Fruit fly (Drosophila melanogaster) whole organism, embryonic: ENCODE data around the gene BTBD9.

Experiments used
- Atf-2 ChIP-seq: fragments of 200-800 bp; sonication (Bioruptor generic); optimal IDR thresholded peaks from 2 replicates; lab custom pipeline; 2016; ENCODE audit warnings: missing biosample characterization, missing genetic modification characterization
- C15 ChIP-seq: fragments of 200-800 bp; sonication (Bioruptor generic); IDR thresholded peaks from 3 replicates; pipeline ENCODE4 v1.3.6; 2022; ENCODE audit warnings: missing biosample characterization, missing genetic modification characterization
- CG10462 ChIP-seq: fragments of 200-800 bp; sonication (Bioruptor generic); optimal IDR thresholded peaks from 2 replicates; lab custom pipeline; 2016; ENCODE audit warnings: missing biosample characterization, missing genetic modification characterization
- CG11456 ChIP-seq: fragments of 200-800 bp; sonication (Bioruptor generic); IDR thresholded peaks from 3 replicates; pipeline ENCODE4 v1.3.6; 2022; ENCODE audit warnings: missing biosample characterization, missing genetic modification characterization
- CG12236 ChIP-seq: fragments of 200-800 bp; sonication (Bioruptor generic); optimal IDR thresholded peaks from 2 replicates; lab custom pipeline; 2016; ENCODE audit warnings: missing biosample characterization, missing genetic modification characterization
- CG13894 ChIP-seq: fragments of 200-800 bp; sonication (Bioruptor generic); optimal IDR thresholded peaks from 3 replicates; lab custom pipeline; 2018; ENCODE audit warnings: missing biosample characterization, mild to moderate bottlenecking, missing genetic modification characterization, moderate library complexity
- CG15073 ChIP-seq: fragments of 200-800 bp; sonication (Bioruptor generic); optimal IDR thresholded peaks from 2 replicates; lab custom pipeline; 2016; ENCODE audit warnings: missing biosample characterization, missing genetic modification characterization
- CG1529 ChIP-seq: fragments of 200-800 bp; sonication (Bioruptor generic); optimal IDR thresholded peaks from 3 replicates; lab custom pipeline; 2018; ENCODE audit warnings: missing biosample characterization, missing genetic modification characterization
- CG15479 ChIP-seq: fragments of 200-800 bp; sonication (Bioruptor generic); optimal IDR thresholded peaks from 3 replicates; lab custom pipeline; 2019; ENCODE audit warnings: missing biosample characterization, mild to moderate bottlenecking, missing genetic modification characterization, moderate library complexity
- CG17359 ChIP-seq: fragments of 200-800 bp; sonication (Bioruptor generic); optimal IDR thresholded peaks from 3 replicates; lab custom pipeline; 2018; ENCODE audit warnings: missing biosample characterization, mild to moderate bottlenecking, missing genetic modification characterization, moderate library complexity
- CG18011 ChIP-seq: fragments of 200-800 bp; sonication (Bioruptor generic); optimal IDR thresholded peaks from 2 replicates; lab custom pipeline; 2017; ENCODE audit warnings: missing biosample characterization, missing genetic modification characterization, mild to moderate bottlenecking, moderate library complexity, missing genotype
- CG18599 ChIP-seq: fragments of 200-800 bp; sonication (Bioruptor generic); optimal IDR thresholded peaks from 3 replicates; lab custom pipeline; 2017; ENCODE audit warnings: missing biosample characterization, missing genetic modification characterization, mild to moderate bottlenecking, moderate library complexity, missing genetic modification reagents
- CG18619 ChIP-seq: fragments of 200-800 bp; sonication (Bioruptor generic); optimal IDR thresholded peaks from 3 replicates; lab custom pipeline; 2017; ENCODE audit warnings: missing biosample characterization, mild to moderate bottlenecking, missing genetic modification characterization
- CG2116 ChIP-seq: fragments of 200-800 bp; sonication (Bioruptor generic); optimal IDR thresholded peaks from 3 replicates; lab custom pipeline; 2018; ENCODE audit warnings: missing biosample characterization, mild to moderate bottlenecking, missing genetic modification characterization
- CG2202 ChIP-seq: fragments of 200-800 bp; sonication (Bioruptor generic); optimal IDR thresholded peaks from 2 replicates; lab custom pipeline; 2018; ENCODE audit warnings: missing biosample characterization, mild to moderate bottlenecking, missing genetic modification characterization
- CG2678 ChIP-seq: fragments of 200-800 bp; sonication (Bioruptor generic); optimal IDR thresholded peaks from 3 replicates; lab custom pipeline; 2019; ENCODE audit warnings: missing biosample characterization, mild to moderate bottlenecking, missing genetic modification characterization, moderate library complexity
- CG3163 ChIP-seq: fragments of 200-800 bp; sonication (Bioruptor generic); optimal IDR thresholded peaks from 3 replicates; lab custom pipeline; 2016; ENCODE audit warnings: missing biosample characterization, missing genetic modification characterization
- CG34376 ChIP-seq: fragments of 200-800 bp; sonication (Bioruptor generic); optimal IDR thresholded peaks from 2 replicates; lab custom pipeline; 2018; ENCODE audit warnings: missing biosample characterization, mild to moderate bottlenecking, missing genetic modification characterization
- CG4404 ChIP-seq: fragments of 200-800 bp; sonication (Bioruptor generic); IDR thresholded peaks from 2 replicates; pipeline ENCODE4 v1.3.6; 2022; ENCODE audit warnings: missing biosample characterization, missing genetic modification characterization
- CG6854 ChIP-seq: fragments of 200-800 bp; sonication (Bioruptor generic); optimal IDR thresholded peaks from 3 replicates; lab custom pipeline; 2017; ENCODE audit warnings: missing biosample characterization, mild to moderate bottlenecking, missing genetic modification characterization
- CG7786 ChIP-seq: fragments of 200-800 bp; sonication (Bioruptor generic); optimal IDR thresholded peaks from 2 replicates; lab custom pipeline; 2016; ENCODE audit warnings: missing biosample characterization, missing genetic modification characterization
- CG7987 ChIP-seq: fragments of 200-800 bp; sonication (Bioruptor generic); optimal IDR thresholded peaks from 2 replicates; lab custom pipeline; 2018; ENCODE audit warnings: missing biosample characterization, mild to moderate bottlenecking, missing genetic modification characterization, moderate library complexity
- CG9609 ChIP-seq: fragments of 200-800 bp; sonication (Bioruptor generic); optimal IDR thresholded peaks from 3 replicates; lab custom pipeline; 2016; ENCODE audit warnings: missing biosample characterization, missing genetic modification characterization
- CG9932 ChIP-seq: fragments of 200-800 bp; sonication (Bioruptor generic); IDR thresholded peaks from 2 replicates; pipeline ENCODE4 v1.3.6; 2022; ENCODE audit warnings: missing biosample characterization, missing genetic modification characterization
- Deaf1 ChIP-seq: fragments of 200-800 bp; optimal IDR thresholded peaks from 3 replicates; lab custom pipeline; 2019; ENCODE audit warnings: missing biosample characterization, mild to moderate bottlenecking, missing genetic modification characterization, moderate library complexity
- Gug ChIP-seq: fragments of 200-800 bp; sonication (Bioruptor generic); IDR thresholded peaks from 4 replicates; pipeline ENCODE4 v1.3.6; 2022; ENCODE audit warnings: missing biosample characterization, missing genetic modification characterization
- HHEX ChIP-seq: fragments of 200-800 bp; sonication (Bioruptor generic); optimal IDR thresholded peaks from 3 replicates; lab custom pipeline; 2017; ENCODE audit warnings: missing biosample characterization, mild to moderate bottlenecking, missing genetic modification characterization, missing genetic modification reagents
- Hand ChIP-seq: fragments of 200-800 bp; sonication (Bioruptor generic); optimal IDR thresholded peaks from 2 replicates; lab custom pipeline; 2017; ENCODE audit warnings: mild to moderate bottlenecking, missing biosample characterization, missing genetic modification reagents, missing genetic modification characterization
- Med ChIP-seq: fragments of 200-800 bp; sonication (Bioruptor generic); peaks from one replicate; lab custom pipeline; 2016; ENCODE audit warnings: missing biosample characterization, missing genetic modification characterization, mild to moderate bottlenecking, inconsistent platforms, moderate library complexity
- Rfx ChIP-seq: fragments of 200-800 bp; sonication (Bioruptor generic); IDR thresholded peaks from 2 replicates; pipeline ENCODE4 v1.3.6; 2022; ENCODE audit warnings: missing biosample characterization, missing genetic modification characterization
- Tbp ChIP-seq: fragments of >200 bp; optimal IDR thresholded peaks from 2 replicates; lab custom pipeline; 2018; ENCODE audit warnings: missing biosample characterization, missing genetic modification characterization
- Vsx1 ChIP-seq: fragments of 200-800 bp; sonication (Bioruptor generic); optimal IDR thresholded peaks from 2 replicates; lab custom pipeline; 2017; ENCODE audit warnings: missing biosample characterization, mild to moderate bottlenecking, missing genetic modification characterization, missing genetic modification reagents
- Xbp1 ChIP-seq: fragments of 200-800 bp; sonication (Bioruptor generic); optimal IDR thresholded peaks from 3 replicates; lab custom pipeline; 2016; ENCODE audit warnings: missing biosample characterization, mild to moderate bottlenecking, missing genetic modification characterization
- ab ChIP-seq: fragments of 200-800 bp; sonication (Bioruptor generic); optimal IDR thresholded peaks from 2 replicates; lab custom pipeline; 2016; ENCODE audit warnings: missing biosample characterization, missing genetic modification characterization
- al ChIP-seq: fragments of 200-800 bp; sonication (Bioruptor generic); IDR thresholded peaks from 2 replicates; pipeline ENCODE4 v1.3.6; 2022; ENCODE audit warnings: missing biosample characterization, missing genetic modification characterization
- ato ChIP-seq: fragments of 200-800 bp; sonication (Bioruptor generic); IDR thresholded peaks from 2 replicates; pipeline ENCODE4 v1.3.6; 2022; ENCODE audit warnings: missing biosample characterization, missing genetic modification characterization; ENCODE audit not compliant: partially characterized antibody
- bowl ChIP-seq: fragments of 200-800 bp; sonication (Bioruptor generic); IDR thresholded peaks from 2 replicates; pipeline ENCODE4 v1.3.6; 2022; ENCODE audit warnings: missing biosample characterization, missing genetic modification characterization
- caup ChIP-seq: fragments of 200-800 bp; sonication (Bioruptor generic); optimal IDR thresholded peaks from 3 replicates; lab custom pipeline; 2017; ENCODE audit warnings: missing biosample characterization, mild to moderate bottlenecking, missing genetic modification characterization, moderate library complexity; ENCODE audit not compliant: severe bottlenecking
- crol ChIP-seq: fragments of 200-800 bp; sonication (Bioruptor generic); IDR thresholded peaks from 2 replicates; pipeline ENCODE4 v1.3.6; 2022; ENCODE audit warnings: missing biosample characterization, missing genetic modification characterization
- dan ChIP-seq: fragments of 200-800 bp; sonication (Bioruptor generic); IDR thresholded peaks from 2 replicates; pipeline ENCODE4 v1.3.6; 2022; ENCODE audit warnings: missing biosample characterization, missing genetic modification characterization
- dmrt11E ChIP-seq: fragments of 200-800 bp; sonication (Bioruptor generic); optimal IDR thresholded peaks from 3 replicates; lab custom pipeline; 2018; ENCODE audit warnings: missing biosample characterization, mild to moderate bottlenecking, missing genetic modification characterization, moderate library complexity
- exex ChIP-seq: fragments of 200-800 bp; sonication (Bioruptor generic); optimal IDR thresholded peaks from 4 replicates; lab custom pipeline; 2018; ENCODE audit warnings: missing biosample characterization, mild to moderate bottlenecking, missing genetic modification characterization, moderate library complexity
- gcm ChIP-seq: fragments of 200-800 bp; sonication (Bioruptor generic); optimal IDR thresholded peaks from 2 replicates; lab custom pipeline; 2019; ENCODE audit warnings: missing biosample characterization, mild to moderate bottlenecking, missing genetic modification characterization, moderate library complexity
- ken ChIP-seq: fragments of 200-800 bp; sonication (Bioruptor generic); IDR thresholded peaks from 3 replicates; pipeline ENCODE4 v1.3.6; 2022; ENCODE audit warnings: missing biosample characterization, missing genetic modification characterization
- pho ChIP-seq: fragments of 200-800 bp; sonication (Bioruptor generic); optimal IDR thresholded peaks from 2 replicates; lab custom pipeline; 2016; ENCODE audit warnings: missing biosample characterization, missing genetic modification characterization
- row ChIP-seq: fragments of 200-800 bp; sonication (Bioruptor generic); IDR thresholded peaks from 3 replicates; pipeline ENCODE4 v1.3.6; 2022; ENCODE audit warnings: missing biosample characterization, missing genetic modification characterization
- sc ChIP-seq, 3 experiments: fragments of >200 bp in 2 of 3; fragments of 200-800 bp in 1 of 3; sonication (Bioruptor generic) in 1 of 3; optimal IDR thresholded peaks; 2 replicates in 2 of 3; 3 replicates in 1 of 3; lab custom pipeline; 2017; ENCODE audit warnings: mild to moderate bottlenecking in 1 of 3, missing biosample characterization in 1 of 3, missing genetic modification characterization in 1 of 3, missing genetic modification reagents in 1 of 3
- tx ChIP-seq: fragments of 200-800 bp; sonication (Bioruptor generic); optimal IDR thresholded peaks from 2 replicates; lab custom pipeline; 2016; ENCODE audit warnings: missing biosample characterization, missing genetic modification characterization
- vvl ChIP-seq: fragments of 200-800 bp; sonication (Bioruptor generic); IDR thresholded peaks from 2 replicates; pipeline ENCODE4 v1.3.6; 2022; ENCODE audit warnings: missing biosample characterization, missing genetic modification characterization

The BTBD9 gene

dm6 chrX:10739614-10740436 lies 28.5 kb upstream of the BTBD9 start (continued):
- TF ChIP-seq CG15073 (GFP tag; lab: Kevin White, UChicago) (no peak), dan (GFP tag; lab: Robert Waterston, UW) (no peak), gcm (GFP tag; lab: Kevin White, UChicago) (no peak), CG15479 (GFP tag; lab: Kevin White, UChicago) (no peak), CG9609 (GFP tag; lab: Kevin White, UChicago) (no peak), Gug (GFP tag; lab: Robert Waterston, UW) (no peak), CG2202 (tag; lab: Kevin White, UChicago) (no peak), CG3163 (GFP tag; lab: Kevin White, UChicago) (no peak), CG13894 (tag; lab: Kevin White, UChicago) (peak; percentile 27), CG18599 (GFP tag; lab: Kevin White, UChicago) (peak; percentile 41), CG7987 (GFP tag; lab: Kevin White, UChicago) (peak; percentile 79), C15 (GFP tag; lab: Robert Waterston, UW) (no peak), row (no peak), Atf-2 (GFP tag; lab: Kevin White, UChicago) (no peak), vvl (peak; percentile 53; the same call in 1 of the 2 replicates), CG2116 (no peak), CG9932 (peak; percentile 9; the same call in 1 of the 2 replicates), CG11456 (GFP tag; lab: Robert Waterston, UW) (no peak), Hand (no peak), CG7786 (no peak), CG17359 (no peak), CG2678 (tag; lab: Kevin White, UChicago) (no peak), sc (optimal IDR thresholded peaks at IDR 0.05; lab: Kevin White, UChicago) (no peak), sc (GFP tag; optimal IDR thresholded peaks at IDR 0.05; lab: Kevin White, UChicago) (no peak), ken (no peak), Deaf1 (tag; lab: Kevin White, UChicago) (no peak), al (no peak), dmrt11E (tag; lab: Kevin White, UChicago) (no peak), ato (no peak), Tbp (no peak), exex (peak; percentile 90), caup (GFP tag; lab: Kevin White, UChicago) (peak; percentile 6), pho (GFP tag; lab: Kevin White, UChicago) (no peak), ab (no peak), CG4404 (no peak), CG10462 (no peak), CG6854 (GFP tag; lab: Kevin White, UChicago) (no peak), crol (peak; percentile 95), CG18011 (GFP tag; lab: Kevin White, UChicago) (no peak), bowl (GFP tag; lab: Robert Waterston, UW) (no peak), CG1529 (GFP tag; lab: Kevin White, UChicago) (no peak), HHEX (GFP tag; lab: Kevin White, UChicago) (peak; percentile 22), CG34376 (GFP tag; lab: Kevin White, UChicago) (peak; percentile 70), Rfx (GFP tag; lab: Robert Waterston, UW) (no peak), Vsx1 (GFP tag; lab: Kevin White, UChicago) (peak; percentile 52), Med (GFP tag; lab: Kevin White, UChicago) (peak; percentile 57), Xbp1 (GFP tag; lab: Kevin White, UChicago) (no peak), CG18619 (GFP tag; lab: Kevin White, UChicago) (no peak), CG12236 (no peak), tx (no peak)
